Worm (Caenorhabditis elegans) whole organism, L4 larva: ENCODE results near the gene lim-8.

ENCODE experiments used
- F10B5.3 ChIP-seq: sonication (generic microtip); optimal IDR thresholded peaks from 2 replicates; lab custom pipeline; 2016; ENCODE audit warnings: mild to moderate bottlenecking, missing genetic modification characterization, missing compliant biosample characterization
- F37D6.2 ChIP-seq: sonication (generic microtip); optimal IDR thresholded peaks from 2 replicates; lab custom pipeline; 2016; ENCODE audit warnings: mild to moderate bottlenecking, missing genetic modification characterization, missing compliant biosample characterization
- F49E8.2 ChIP-seq: sonication (generic microtip); optimal IDR thresholded peaks from 2 replicates; lab custom pipeline; 2016; ENCODE audit warnings: missing compliant biosample characterization, mild to moderate bottlenecking, missing genetic modification characterization, borderline replicate concordance
- ZK546.5 ChIP-seq, 2 experiments: sonication (generic microtip); optimal IDR thresholded peaks; 2 replicates each; lab custom pipeline; 2017; ENCODE audit warnings: missing biosample characterization in 2 of 2, missing genetic modification characterization in 2 of 2
- aha-1 ChIP-seq: fragments of 150-350 bp; peaks from one replicate; lab custom pipeline; 2014; ENCODE audit warnings: missing biosample characterization, missing genetic modification characterization
- ceh-20 ChIP-seq: fragments of 200-800 bp; sonication (Bioruptor generic); IDR thresholded peaks from 2 replicates; pipeline ENCODE4 v1.3.6; 2022; ENCODE audit warnings: missing genetic modification reagents, missing genetic modification characterization, missing compliant biosample characterization
- ceh-28 ChIP-seq: fragments of 150-350 bp; optimal IDR thresholded peaks from 2 replicates; lab custom pipeline; 2014; ENCODE audit warnings: missing biosample characterization, missing genetic modification reagents, missing genetic modification characterization
- ceh-44 ChIP-seq: fragments of 200-800 bp; sonication (Bioruptor generic); IDR thresholded peaks from 2 replicates; pipeline ENCODE4 v1.3.6; 2022; ENCODE audit warnings: missing genetic modification reagents, missing genetic modification characterization, missing compliant biosample characterization
- ceh-62 ChIP-seq: sonication (generic microtip); optimal IDR thresholded peaks from 2 replicates; lab custom pipeline; 2017; ENCODE audit warnings: missing biosample characterization, missing genetic modification characterization
- ceh-82 ChIP-seq: sonication (generic microtip); optimal IDR thresholded peaks from 2 replicates; lab custom pipeline; 2017; ENCODE audit warnings: missing biosample characterization, missing genetic modification characterization
- daf-16 ChIP-seq, 3 experiments: sonication (generic microtip); optimal IDR thresholded peaks; 2 replicates each; lab custom pipeline; 2016 to 2017; ENCODE audit warnings: missing genetic modification characterization in 3 of 3, missing genetic modification reagents in 3 of 3, mild to moderate bottlenecking in 2 of 3, missing compliant biosample characterization in 2 of 3, missing biosample characterization in 1 of 3, moderate library complexity in 1 of 3
- dmd-6 ChIP-seq: fragments of 200-800 bp; sonication (Bioruptor generic); IDR thresholded peaks from 2 replicates; pipeline ENCODE4 v1.3.6; 2022; ENCODE audit warnings: missing genetic modification reagents, missing genetic modification characterization, missing compliant biosample characterization
- dve-1 ChIP-seq: sonication (generic microtip); optimal IDR thresholded peaks from 2 replicates; lab custom pipeline; 2017; ENCODE audit warnings: antibody characterized with exemption, mild to moderate bottlenecking, missing genetic modification characterization, missing compliant biosample characterization; ENCODE audit not compliant: insufficient read depth
- fkh-10 ChIP-seq: fragments of 150-350 bp; optimal IDR thresholded peaks from 2 replicates; lab custom pipeline; 2014; ENCODE audit warnings: missing biosample characterization, missing genetic modification reagents, missing genetic modification characterization
- gei-8 ChIP-seq: fragments of 200-800 bp; sonication (Bioruptor generic); optimal IDR thresholded peaks from 2 replicates; lab custom pipeline; 2018; ENCODE audit warnings: mild to moderate bottlenecking, missing genetic modification characterization, missing compliant biosample characterization
- hlh-11 ChIP-seq: fragments of 200-800 bp; sonication (Bioruptor generic); optimal IDR thresholded peaks from 2 replicates; lab custom pipeline; 2018; ENCODE audit warnings: mild to moderate bottlenecking, missing genetic modification characterization, missing compliant biosample characterization
- hlh-30 ChIP-seq: sonication (generic microtip); optimal IDR thresholded peaks from 2 replicates; lab custom pipeline; 2017; ENCODE audit warnings: antibody characterized with exemption, mild to moderate bottlenecking, missing genetic modification characterization, missing compliant biosample characterization; ENCODE audit not compliant: insufficient read depth
- lin-38 ChIP-seq: fragments of 200-800 bp; sonication (Bioruptor generic); IDR thresholded peaks from 2 replicates; pipeline ENCODE4 v1.3.6; 2022; ENCODE audit warnings: missing genetic modification reagents, missing genetic modification characterization, missing compliant biosample characterization
- mdl-1 ChIP-seq, 2 experiments: fragments of 150-350 bp in 1 of 2; sonication (generic microtip) in 1 of 2; optimal IDR thresholded peaks; 2 replicates each; lab custom pipeline; 2014 to 2017; ENCODE audit warnings: missing biosample characterization in 2 of 2, missing genetic modification characterization in 2 of 2
- mdt-29 ChIP-seq: fragments of 200-800 bp; sonication (Bioruptor generic); IDR thresholded peaks from 2 replicates; pipeline ENCODE4 v1.3.6; 2022; ENCODE audit warnings: missing genetic modification reagents, missing genetic modification characterization, missing compliant biosample characterization
- mes-2 ChIP-seq: sonication (generic microtip); optimal IDR thresholded peaks from 2 replicates; lab custom pipeline; 2016; ENCODE audit warnings: missing genotype, mild to moderate bottlenecking, missing genetic modification characterization, missing compliant biosample characterization; ENCODE audit not compliant: poor library complexity, severe bottlenecking
- mxl-3 ChIP-seq: fragments of 200-800 bp; sonication (Bioruptor generic); optimal IDR thresholded peaks from 2 replicates; lab custom pipeline; 2018; ENCODE audit warnings: mild to moderate bottlenecking, missing genetic modification characterization, missing compliant biosample characterization
- nhr-25 ChIP-seq: sonication (generic microtip); optimal IDR thresholded peaks from 2 replicates; lab custom pipeline; 2017; ENCODE audit warnings: missing genetic modification characterization, mild to moderate bottlenecking, missing compliant biosample characterization, antibody characterized with exemption, moderate library complexity, borderline replicate concordance; ENCODE audit not compliant: insufficient read depth
- nhr-28 ChIP-seq: fragments of 150-350 bp; optimal IDR thresholded peaks from 2 replicates; lab custom pipeline; 2014; ENCODE audit warnings: missing biosample characterization, missing genetic modification characterization
- nhr-41 ChIP-seq: fragments of 200-800 bp; sonication (Bioruptor generic); IDR thresholded peaks from 2 replicates; pipeline ENCODE4 v1.3.6; 2022; ENCODE audit warnings: missing genetic modification reagents, missing genetic modification characterization, missing compliant biosample characterization
- nhr-48 ChIP-seq: sonication (generic microtip); optimal IDR thresholded peaks from 2 replicates; lab custom pipeline; 2016; ENCODE audit warnings: mild to moderate bottlenecking, missing genetic modification characterization, missing compliant biosample characterization
- nhr-76 ChIP-seq: fragments of 150-350 bp; optimal IDR thresholded peaks from 2 replicates; lab custom pipeline; 2014; ENCODE audit warnings: missing biosample characterization, missing genetic modification characterization
- nhr-77 ChIP-seq: fragments of 150-350 bp; optimal IDR thresholded peaks from 2 replicates; lab custom pipeline; 2014; ENCODE audit warnings: missing biosample characterization, missing genetic modification characterization
- pha-4 ChIP-seq, 2 experiments: fragments of 150-350 bp in 1 of 2; fragments of 200-800 bp in 1 of 2; sonication (Bioruptor generic) in 1 of 2; IDR thresholded peaks in 1 of 2; optimal IDR thresholded peaks in 1 of 2; 2 replicates each; pipeline versions ENCODE4 v1.3.6 to Lab custom; 2014 to 2022; ENCODE audit warnings: missing genetic modification characterization in 2 of 2, missing genetic modification reagents in 2 of 2, missing biosample characterization in 1 of 2, missing compliant biosample characterization in 1 of 2
- php-3 ChIP-seq: fragments of 200-800 bp; sonication (Bioruptor generic); IDR thresholded peaks from 2 replicates; pipeline ENCODE4 v1.3.6; 2022; ENCODE audit warnings: missing genetic modification reagents, missing genetic modification characterization, missing compliant biosample characterization
- pqm-1 ChIP-seq: sonication (generic microtip); optimal IDR thresholded peaks from 2 replicates; lab custom pipeline; 2017; ENCODE audit warnings: missing biosample characterization, missing genetic modification characterization
- sdz-12 ChIP-seq: fragments of 200-800 bp; sonication (Bioruptor generic); optimal IDR thresholded peaks from 2 replicates; lab custom pipeline; 2018; ENCODE audit warnings: mild to moderate bottlenecking, missing genetic modification characterization, missing compliant biosample characterization
- skn-1 ChIP-seq: fragments of 150-350 bp; optimal IDR thresholded peaks from 2 replicates; lab custom pipeline; 2014; ENCODE audit warnings: missing biosample characterization, missing genetic modification characterization
- snpc-1.2 ChIP-seq: fragments of 200-800 bp; sonication (Bioruptor generic); IDR thresholded peaks from 2 replicates; pipeline ENCODE4 v1.3.6; 2022; ENCODE audit warnings: missing genetic modification reagents, missing genetic modification characterization, missing compliant biosample characterization
- snpc-4 ChIP-seq: fragments of 150-350 bp; optimal IDR thresholded peaks from 2 replicates; lab custom pipeline; 2014; ENCODE audit warnings: missing biosample characterization, missing genetic modification characterization
- spr-1 ChIP-seq: sonication (generic microtip); optimal IDR thresholded peaks from 2 replicates; lab custom pipeline; 2016; ENCODE audit warnings: mild to moderate bottlenecking, missing genetic modification characterization, missing compliant biosample characterization
- unc-39 ChIP-seq: sonication (generic microtip); optimal IDR thresholded peaks from 2 replicates; lab custom pipeline; 2017; ENCODE audit warnings: missing biosample characterization, missing genetic modification characterization
- zag-1 ChIP-seq: fragments of 150-350 bp; optimal IDR thresholded peaks from 2 replicates; lab custom pipeline; 2014; ENCODE audit warnings: missing biosample characterization, missing genetic modification characterization

lim-8 gene

DNA sequence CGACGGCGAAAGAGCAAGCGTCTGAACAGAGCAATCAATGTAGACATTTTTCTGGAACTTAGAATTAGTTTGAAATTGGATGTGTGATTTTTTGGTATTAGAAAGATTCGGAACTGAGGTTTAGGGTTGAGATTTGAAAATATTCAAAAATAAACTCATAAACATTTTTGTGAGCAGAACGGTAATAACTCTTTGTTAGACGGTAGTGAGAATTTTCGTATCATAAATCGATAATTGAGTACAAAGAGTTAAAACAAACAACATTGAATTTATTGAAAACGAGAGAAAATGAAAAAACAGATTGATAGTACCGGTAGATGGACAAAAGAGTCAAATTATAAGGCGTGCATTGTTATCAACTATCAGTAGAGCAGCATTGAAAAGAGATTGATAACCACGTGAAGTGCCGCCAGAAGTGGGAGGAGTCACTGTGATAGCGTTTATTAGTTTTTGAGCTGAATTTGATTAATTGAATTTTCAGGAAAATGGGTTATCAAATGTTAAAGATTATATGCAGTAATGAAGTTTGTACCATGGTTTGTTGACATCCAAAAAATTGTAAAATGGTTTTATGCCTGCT, 16.8 kb downstream of the lim-8 start, which contains the start of gene F28F5.6:
TSS of gene F28F5.6 (minus strand) at position 51 of the 580 bp plus-strand sequence.
- TF ChIP-seq nhr-28 (tag; lab: Kevin White, UChicago) (peak; percentile 68), hlh-30 (peak; percentile 11), mdl-1 (tag; optimal IDR thresholded peaks at IDR 0.05; lab: Kevin White, UChicago) (peak in 1 of 2 experiments; percentile 50), F49E8.2 (tag; lab: Kevin White, UChicago) (no peak), daf-16 (GFP tag; optimal IDR thresholded peaks at IDR 0.05; lab: Kevin White, UChicago) (no peak), daf-16 (tag; optimal IDR thresholded peaks at IDR 0.05; lab: Kevin White, UChicago) (peak; percentile 83), zag-1 (no peak), php-3 (GFP tag; lab: Robert Waterston, UW) (peak; percentile 83), ceh-20 (GFP tag; lab: Robert Waterston, UW) (0 out of 2 replicates have a peak, but pooled peaks have one; percentile 45), ZK546.5 (tag; optimal IDR thresholded peaks at IDR 0.05; lab: Kevin White, UChicago) (no peak), hlh-11 (tag; lab: Kevin White, UChicago) (peak; percentile 64), nhr-48 (tag; lab: Kevin White, UChicago) (peak; percentile 27), mes-2 (peak; percentile 38), pqm-1 (tag; lab: Kevin White, UChicago) (peak; percentile 89), lin-38 (no peak), dve-1 (tag; lab: Kevin White, UChicago) (peak; percentile 73), mxl-3 (peak; percentile 8), dmd-6 (GFP tag; lab: Robert Waterston, UW) (peak; percentile 63), snpc-1.2 (GFP tag; lab: Robert Waterston, UW) (no peak), nhr-77 (peak; percentile 20)
- TF ChIP-seq, all 104 proteins: peak for 14

DNA sequence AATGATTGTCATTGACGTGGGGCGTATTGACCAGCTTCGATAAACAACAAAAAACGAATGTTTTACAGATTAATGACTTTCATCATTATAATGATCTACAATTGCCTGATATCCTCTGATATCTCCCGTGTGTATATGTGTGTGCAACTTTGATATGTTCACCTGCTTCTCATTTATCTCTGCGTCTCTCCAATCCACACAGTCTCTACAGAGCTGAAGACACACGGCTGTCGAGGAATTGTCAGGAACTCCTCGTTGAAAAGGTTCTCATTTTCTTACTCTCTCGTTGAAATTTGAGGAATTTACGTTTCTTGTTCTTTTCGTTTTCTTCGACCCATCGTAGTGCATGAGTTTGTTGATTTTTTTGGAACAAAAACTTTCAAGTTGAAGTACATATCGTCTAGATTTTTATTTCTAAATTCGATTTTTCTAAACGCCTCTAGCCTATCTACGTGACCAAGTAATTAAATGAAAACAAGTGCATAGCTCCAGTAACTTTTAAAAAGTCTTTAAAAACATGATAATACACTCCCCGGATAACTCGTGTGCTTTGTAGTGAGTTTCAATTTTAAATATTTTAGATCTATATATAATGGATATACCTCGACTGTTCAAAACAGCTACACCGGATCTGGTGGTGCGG, 17.9 kb downstream of the lim-8 start, which contains the start of gene ten-1:
TSS of gene ten-1 (plus strand) at position 593 of the 643 bp plus-strand sequence.
- TF ChIP-seq aha-1, result peak; percentile 24
- TF ChIP-seq ceh-44 (GFP tag; lab: Robert Waterston, UW), result no peak
- peak in 1 of 2 experiments; percentile 21 for TF ChIP-seq daf-16 (GFP tag; optimal IDR thresholded peaks at IDR 0.05; lab: Kevin White, UChicago)
- TF ChIP-seq daf-16 (tag; optimal IDR thresholded peaks at IDR 0.05; lab: Kevin White, UChicago), result no peak
- TF ChIP-seq, all 104 proteins: peak for 2

DNA sequence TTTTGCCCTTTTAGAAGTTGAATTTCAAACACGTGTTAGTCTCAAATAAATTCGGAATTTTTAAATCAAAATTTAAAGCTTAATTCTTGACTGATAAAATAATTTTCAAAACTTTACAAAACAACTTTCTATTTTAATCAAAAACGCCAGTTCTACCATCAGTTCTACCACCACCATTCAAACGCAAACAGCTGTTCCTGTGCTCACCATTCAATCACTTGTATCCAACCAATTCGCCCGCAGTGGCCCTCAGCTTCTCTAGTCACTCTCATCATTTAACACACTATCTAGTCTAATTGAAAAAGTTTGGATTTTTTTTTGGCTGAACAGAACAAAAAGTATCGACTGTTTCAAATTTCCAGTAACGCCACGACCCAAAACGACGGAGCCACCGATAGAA, 20.2 kb downstream of the lim-8 start:
- TF ChIP-seq skn-1 (tag; lab: Kevin White, UChicago) (no peak), F37D6.2 (no peak), mdt-29 (GFP tag; lab: Robert Waterston, UW) (no peak), ceh-20 (GFP tag; lab: Robert Waterston, UW) (no peak), snpc-4 (tag; lab: Kevin White, UChicago) (no peak), spr-1 (tag; lab: Kevin White, UChicago) (no peak), fkh-10 (GFP tag; lab: Kevin White, UChicago) (no peak), ceh-82 (no peak), nhr-76 (tag; lab: Kevin White, UChicago) (no peak), nhr-41 (GFP tag; lab: Robert Waterston, UW) (no peak), F10B5.3 (no peak), unc-39 (tag; lab: Kevin White, UChicago) (no peak), nhr-25 (no peak), gei-8 (GFP tag; lab: Kevin White, UChicago) (no peak), pha-4 (GFP tag; IDR thresholded peaks at IDR 0.05; lab: Robert Waterston, UW) (no peak), pha-4 (tag; optimal IDR thresholded peaks at IDR 0.05; lab: Kevin White, UChicago) (no peak), dmd-6 (GFP tag; lab: Robert Waterston, UW) (no peak), ceh-28 (tag; lab: Kevin White, UChicago) (no peak), sdz-12 (GFP tag; lab: Kevin White, UChicago) (no peak), ceh-62 (tag; lab: Kevin White, UChicago) (no peak)
